Worm (Caenorhabditis elegans): ENCODE data around the gene rpoa-12.

- TF ChIP-seq lin-39 (tag; optimal IDR thresholded peaks at IDR 0.05), result no peak
- no peak for TF ChIP-seq pqm-1 (tag; optimal IDR thresholded peaks at IDR 0.05)
- no peak for TF ChIP-seq dpl-1 (GFP tag; optimal IDR thresholded peaks at IDR 0.05)
- no peak for TF ChIP-seq ets-5 (GFP tag; IDR thresholded peaks at IDR 0.05)
- TF ChIP-seq ceh-82 (tag; optimal IDR thresholded peaks at IDR 0.05), result no peak
- no peak for TF ChIP-seq sox-4 (tag; optimal IDR thresholded peaks at IDR 0.05)
- no peak for TF ChIP-seq fkh-4 (tag; optimal IDR thresholded peaks at IDR 0.05; ENCODE audit: borderline replicate concordance)
- TF ChIP-seq F16B12.6 (tag; optimal IDR thresholded peaks at IDR 0.05), result no peak
- TF ChIP-seq skn-1 (tag; optimal IDR thresholded peaks at IDR 0.05), result no peak
These were observed 10.5 kb upstream of the rpoa-12 start for ce11 chrV:14433584-14433983.

Data from whole organism, L1 larva.